Fruit fly (Drosophila melanogaster): ENCODE measurements around the gene Spn77Bb.

Spn77Bb gene

dm6 chr3L:20302081-20302630 lies 18.6 kb upstream of the Spn77Bb start, which contains the start of gene Pex23 (continued):
- TF ChIP-seq YL-1 (GFP tag; optimal IDR thresholded peaks at IDR 0.05) (peak; percentile 89), CG1529 (GFP tag; optimal IDR thresholded peaks at IDR 0.05) (no peak), fd96Cb (tag; optimal IDR thresholded peaks at IDR 0.05) (peak; percentile 66), hb (GFP tag; IDR thresholded peaks at IDR 0.05; ENCODE audit: partially characterized antibody) (peak; percentile 97), Jarid2 (GFP tag; optimal IDR thresholded peaks at IDR 0.05) (no peak), wek (GFP tag; optimal IDR thresholded peaks at IDR 0.05) (no peak), slbo (GFP tag; IDR thresholded peaks at IDR 0.05) (peak; percentile 91), run (tag; optimal IDR thresholded peaks at IDR 0.05) (no peak), CG11093 (GFP tag; IDR thresholded peaks at IDR 0.05) (peak; percentile 53; the same call in 1 of the 3 replicates), CG42726 (GFP tag; IDR thresholded peaks at IDR 0.05; ENCODE audit: partially characterized antibody) (peak; percentile 94), CG12391 (tag; optimal IDR thresholded peaks at IDR 0.05) (peak; percentile 90), Tbp (GFP tag; optimal IDR thresholded peaks at IDR 0.05) (no peak), CG18619 (GFP tag; optimal IDR thresholded peaks at IDR 0.05) (peak; percentile 60), hbn (GFP tag; IDR thresholded peaks at IDR 0.05; ENCODE audit: partially characterized antibody) (peak; percentile 98), MBD-R2 (GFP tag; IDR thresholded peaks at IDR 0.05) (peak; percentile 90), Dll (GFP tag; IDR thresholded peaks at IDR 0.05; ENCODE audit: partially characterized antibody) (peak; percentile 99), unc-4 (GFP tag; IDR thresholded peaks at IDR 0.05; ENCODE audit: partially characterized antibody) (peak; percentile 99), onecut (GFP tag; IDR thresholded peaks at IDR 0.05) (peak; percentile 89), lov (optimal IDR thresholded peaks at IDR 0.05) (no peak), lov (GFP tag; IDR thresholded peaks at IDR 0.05) (peak; percentile 80; the same call in 1 of the 3 replicates), tup (GFP tag; optimal IDR thresholded peaks at IDR 0.05) (peak; percentile 62), Hr78 (GFP tag; optimal IDR thresholded peaks at IDR 0.05) (no peak), sqz (GFP tag; optimal IDR thresholded peaks at IDR 0.05) (no peak), CG14667 (GFP tag; IDR thresholded peaks at IDR 0.05) (peak; percentile 77), CG17186 (GFP tag; optimal IDR thresholded peaks at IDR 0.05) (peak; percentile 71), CG4328 (GFP tag; optimal IDR thresholded peaks at IDR 0.05) (no peak), slp2 (GFP tag; optimal IDR thresholded peaks at IDR 0.05) (peak; percentile 30), CG11456 (GFP tag; IDR thresholded peaks at IDR 0.05) (peak; percentile 80), CG10147 (GFP tag; optimal IDR thresholded peaks at IDR 0.05) (peak; percentile 79), bigmax (GFP tag; optimal IDR thresholded peaks at IDR 0.05) (no peak), Fer2 (tag; optimal IDR thresholded peaks at IDR 0.05) (peak; percentile 60), maf-S (GFP tag; optimal IDR thresholded peaks at IDR 0.05) (peak; percentile 45), Dad (GFP tag; optimal IDR thresholded peaks at IDR 0.05) (peak; percentile 80), dan (GFP tag; IDR thresholded peaks at IDR 0.05) (peak; percentile 74), ftz-f1 (GFP tag; optimal IDR thresholded peaks at IDR 0.05) (peak; percentile 42), CG30403 (GFP tag; optimal IDR thresholded peaks at IDR 0.05) (peak; percentile 89), Eip74EF (GFP tag; optimal IDR thresholded peaks at IDR 0.05) (no peak), fru (optimal IDR thresholded peaks at IDR 0.05) (no peak), Mad (GFP tag; optimal IDR thresholded peaks at IDR 0.05) (peak; percentile 68), Nf-YC (tag; optimal IDR thresholded peaks at IDR 0.05) (peak; percentile 69), CG9437 (GFP tag; optimal IDR thresholded peaks at IDR 0.05) (peak; percentile 60), CG4820 (GFP tag; optimal IDR thresholded peaks at IDR 0.05) (peak; percentile 79), CG16863 (GFP tag; optimal IDR thresholded peaks at IDR 0.05) (peak; percentile 45), CG13424 (tag; optimal IDR thresholded peaks at IDR 0.05) (peak; percentile 84), CG7963 (GFP tag; IDR thresholded peaks at IDR 0.05; ENCODE audit: partially characterized antibody) (peak; percentile 79), cg (GFP tag; optimal IDR thresholded peaks at IDR 0.05) (no peak), CG7987 (GFP tag; optimal IDR thresholded peaks at IDR 0.05) (peak; percentile 56), Ssrp (tag; optimal IDR thresholded peaks at IDR 0.05) (peak; percentile 79), crp (GFP tag; optimal IDR thresholded peaks at IDR 0.05) (peak in 1 of 2 experiments; percentile 73)
